Worm (Caenorhabditis elegans): Measurements from ENCODE around the gene W07B8.4.

The W07B8.4 gene

DNA sequence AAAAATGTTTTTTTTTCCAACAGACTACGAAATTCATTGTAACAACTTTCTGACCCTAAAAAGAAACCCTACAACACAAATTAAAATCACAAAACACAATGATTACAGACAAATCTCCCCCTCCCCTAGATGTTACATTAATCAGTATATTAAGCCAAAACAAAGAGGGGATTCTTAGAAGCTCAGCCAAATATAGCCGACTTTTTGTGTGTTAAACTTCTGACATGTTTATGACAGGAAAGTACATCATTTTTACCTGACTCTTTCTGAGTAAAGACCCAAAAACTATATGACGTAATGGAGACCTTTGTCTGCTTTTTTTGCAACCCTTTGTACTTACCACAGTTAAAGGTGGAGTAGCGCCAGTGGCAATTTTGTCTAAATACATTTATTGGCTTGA, 11.6 kb downstream of the W07B8.4 start:
- TF ChIP-seq ama-1 (optimal IDR thresholded peaks at IDR 0.05) (no peak), scrt-1 (GFP tag; IDR thresholded peaks at IDR 0.05) (no peak), ceh-36 (tag; optimal IDR thresholded peaks at IDR 0.05) (no peak), flt-1 (GFP tag; IDR thresholded peaks at IDR 0.05) (no peak), F13C5.2 (tag; optimal IDR thresholded peaks at IDR 0.05) (no peak), B0310.2 (tag; optimal IDR thresholded peaks at IDR 0.05) (no peak), ceh-13 (GFP tag; optimal IDR thresholded peaks at IDR 0.05) (no peak), pes-1 (GFP tag; IDR thresholded peaks at IDR 0.05) (no peak), tbx-11 (GFP tag; IDR thresholded peaks at IDR 0.05) (no peak), tbx-37 (GFP tag; conservative IDR thresholded peaks at IDR 0.05) (no peak), hnd-1 (tag; optimal IDR thresholded peaks at IDR 0.05) (no peak), ets-7 (tag; optimal IDR thresholded peaks at IDR 0.05) (no peak)

DNA sequence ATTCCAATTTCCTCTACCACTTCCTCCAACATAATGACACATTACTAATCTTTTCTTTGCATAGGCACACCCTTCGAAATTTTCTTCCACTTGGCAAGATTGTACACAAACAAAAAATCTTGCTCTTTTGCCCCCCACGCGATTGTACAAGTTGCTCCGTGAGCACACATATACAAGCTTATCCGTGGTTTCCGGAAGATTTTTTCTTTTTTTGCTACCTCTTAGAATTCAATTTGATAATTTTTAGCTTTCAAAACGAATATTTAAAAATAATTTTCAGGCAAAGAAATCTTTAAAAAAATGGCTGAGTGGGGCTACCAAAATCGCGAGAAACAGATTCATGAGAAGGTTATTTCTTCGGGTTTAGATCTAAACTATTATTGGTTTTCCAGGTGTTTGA, 19.1 kb downstream of the W07B8.4 start, which contains the start of gene Y50D4B.1:
Gene Y50D4B.1, plus strand, starts transcription at position 301 of the 400 bp plus-strand sequence.
- TF ChIP-seq hnd-1 (tag; optimal IDR thresholded peaks at IDR 0.05) (no peak), hmbx-1 (tag; optimal IDR thresholded peaks at IDR 0.05) (no peak), ama-1 (optimal IDR thresholded peaks at IDR 0.05) (no peak), tbx-11 (GFP tag; IDR thresholded peaks at IDR 0.05) (no peak), flt-1 (GFP tag; IDR thresholded peaks at IDR 0.05) (no peak), F13C5.2 (tag; optimal IDR thresholded peaks at IDR 0.05) (no peak), ceh-36 (tag; optimal IDR thresholded peaks at IDR 0.05) (no peak), scrt-1 (GFP tag; IDR thresholded peaks at IDR 0.05) (no peak), pes-1 (GFP tag; IDR thresholded peaks at IDR 0.05) (no peak), hmg-4 (GFP tag; optimal IDR thresholded peaks at IDR 0.05) (no peak), aly-1 (tag; optimal IDR thresholded peaks at IDR 0.05) (no peak), ceh-13 (GFP tag; optimal IDR thresholded peaks at IDR 0.05) (no peak), sea-1 (GFP tag; conservative IDR thresholded peaks at IDR 0.05) (no peak), tra-4 (tag; optimal IDR thresholded peaks at IDR 0.05) (no peak), tbx-37 (GFP tag; conservative IDR thresholded peaks at IDR 0.05) (no peak), ets-7 (tag; optimal IDR thresholded peaks at IDR 0.05) (no peak), B0310.2 (tag; optimal IDR thresholded peaks at IDR 0.05) (no peak)

DNA sequence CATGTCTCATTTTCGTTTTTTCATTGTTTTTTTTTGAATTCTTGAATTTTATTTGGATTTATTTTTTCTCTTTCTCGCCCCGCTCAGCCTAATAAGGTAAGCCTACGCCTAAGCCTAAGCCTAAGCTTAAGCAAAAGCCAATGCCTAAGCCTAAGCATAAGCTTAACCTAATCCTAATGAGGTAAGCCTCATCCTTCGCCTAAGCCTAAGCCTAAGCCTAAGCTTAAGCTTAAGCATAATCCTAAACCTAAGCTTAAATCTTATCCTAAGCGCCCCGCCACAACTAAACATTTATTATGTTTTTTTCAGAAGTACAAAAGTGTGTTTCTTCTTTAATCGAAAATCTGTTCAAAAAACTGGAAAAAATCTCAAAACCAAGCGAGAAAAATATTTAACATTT, 19.6 kb downstream of the W07B8.4 start:
- TF ChIP-seq scrt-1 (GFP tag; IDR thresholded peaks at IDR 0.05) (no peak), ceh-36 (tag; optimal IDR thresholded peaks at IDR 0.05) (peak; percentile 69), ets-7 (tag; optimal IDR thresholded peaks at IDR 0.05) (no peak), tra-4 (tag; optimal IDR thresholded peaks at IDR 0.05) (no peak), hmbx-1 (tag; optimal IDR thresholded peaks at IDR 0.05) (no peak)

DNA sequence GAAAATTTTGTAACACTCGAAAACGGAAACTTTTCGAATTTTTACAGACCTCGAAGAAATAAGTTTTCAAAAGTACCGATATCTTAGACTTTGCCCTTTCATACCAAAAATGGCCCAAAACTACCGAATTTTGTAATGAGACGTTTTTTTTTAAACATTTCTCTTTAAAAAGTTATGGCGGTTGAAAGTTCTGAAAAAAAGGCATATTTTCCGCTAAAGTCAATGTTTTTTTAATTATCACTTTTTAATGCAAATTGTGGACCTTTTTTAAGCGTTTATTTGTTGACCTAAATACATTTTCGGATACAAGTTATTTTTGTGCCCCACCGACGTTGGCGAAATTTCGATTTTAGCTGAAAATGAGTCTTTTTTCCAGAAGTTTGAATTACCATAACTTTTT, 29.2 kb downstream of the W07B8.4 start:
- no peak for TF ChIP-seq tbx-11 (GFP tag; IDR thresholded peaks at IDR 0.05)
- no peak for TF ChIP-seq tra-4 (tag; optimal IDR thresholded peaks at IDR 0.05)
- TF ChIP-seq pes-1 (GFP tag; IDR thresholded peaks at IDR 0.05), result no peak
- TF ChIP-seq B0310.2 (tag; optimal IDR thresholded peaks at IDR 0.05), result no peak
- TF ChIP-seq flt-1 (GFP tag; IDR thresholded peaks at IDR 0.05), result no peak
- TF ChIP-seq tbx-37 (GFP tag; conservative IDR thresholded peaks at IDR 0.05), result no peak
- no peak for TF ChIP-seq hmbx-1 (tag; optimal IDR thresholded peaks at IDR 0.05)
- TF ChIP-seq ceh-13 (GFP tag; optimal IDR thresholded peaks at IDR 0.05), result no peak
- TF ChIP-seq hnd-1 (tag; optimal IDR thresholded peaks at IDR 0.05), result no peak
- TF ChIP-seq ceh-36 (tag; optimal IDR thresholded peaks at IDR 0.05), result no peak
- no peak for TF ChIP-seq sea-1 (GFP tag; conservative IDR thresholded peaks at IDR 0.05)
- TF ChIP-seq aly-1 (tag; optimal IDR thresholded peaks at IDR 0.05), result no peak

DNA sequence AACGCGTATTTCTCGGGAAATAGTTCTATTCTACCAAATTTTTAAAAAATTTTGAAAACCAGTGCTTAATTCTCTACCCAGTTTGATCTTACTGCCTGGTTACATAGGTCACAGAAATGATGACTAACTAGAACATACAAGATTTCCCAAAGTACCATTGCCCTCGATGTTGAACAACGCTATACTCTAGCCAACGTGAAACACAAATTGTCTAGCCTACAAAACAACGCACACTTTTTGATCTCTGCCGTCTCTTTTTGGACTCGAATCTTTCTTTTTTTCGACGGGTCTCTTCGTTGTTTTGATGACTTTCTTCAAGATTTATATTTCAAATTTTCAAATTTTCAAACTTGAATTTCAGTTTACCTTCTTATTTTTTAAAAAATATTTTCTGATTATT, 31.4 kb downstream of the W07B8.4 start, which contains the start of gene Y50D4B.2:
Gene Y50D4B.2, plus strand, starts transcription at position 301 of the 400 bp plus-strand sequence.
- TF ChIP-seq hmbx-1 (tag; optimal IDR thresholded peaks at IDR 0.05) (no peak), ets-7 (tag; optimal IDR thresholded peaks at IDR 0.05) (no peak), flt-1 (GFP tag; IDR thresholded peaks at IDR 0.05) (no peak), pes-1 (GFP tag; IDR thresholded peaks at IDR 0.05) (no peak), aly-1 (tag; optimal IDR thresholded peaks at IDR 0.05) (no peak), ceh-13 (GFP tag; optimal IDR thresholded peaks at IDR 0.05) (no peak), ceh-36 (tag; optimal IDR thresholded peaks at IDR 0.05) (no peak), tbx-11 (GFP tag; IDR thresholded peaks at IDR 0.05) (no peak), tra-4 (tag; optimal IDR thresholded peaks at IDR 0.05) (no peak), ama-1 (optimal IDR thresholded peaks at IDR 0.05) (no peak), B0310.2 (tag; optimal IDR thresholded peaks at IDR 0.05) (no peak), tbx-37 (GFP tag; conservative IDR thresholded peaks at IDR 0.05) (no peak), F13C5.2 (tag; optimal IDR thresholded peaks at IDR 0.05) (no peak), sea-1 (GFP tag; conservative IDR thresholded peaks at IDR 0.05) (no peak), scrt-1 (GFP tag; IDR thresholded peaks at IDR 0.05) (no peak)

DNA sequence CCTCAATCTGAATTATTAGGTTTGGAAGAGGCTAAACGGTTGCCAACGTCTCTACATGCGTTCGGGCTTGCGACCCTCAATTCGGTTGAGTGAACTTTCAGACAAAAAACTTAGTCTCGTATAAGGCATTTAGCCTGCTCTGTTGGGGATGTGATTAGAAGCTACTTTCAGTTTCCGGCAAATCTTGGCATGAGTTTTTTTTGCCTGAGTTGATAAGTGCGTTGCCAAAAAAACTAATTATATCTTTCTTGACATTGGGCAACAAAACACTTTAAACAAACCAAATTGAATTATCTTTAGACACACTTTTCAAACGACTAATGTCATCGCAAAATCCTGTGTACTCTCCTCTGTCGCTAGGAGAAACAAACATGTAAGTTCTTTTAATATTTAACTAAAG, 39.4 kb downstream of the W07B8.4 start, which contains the start of gene Y50D4B.4:
Gene Y50D4B.4, plus strand, starts transcription at position 301 of the 400 bp plus-strand sequence.
- TF ChIP-seq hnd-1 (tag; optimal IDR thresholded peaks at IDR 0.05) (no peak), ama-1 (optimal IDR thresholded peaks at IDR 0.05) (no peak), B0310.2 (tag; optimal IDR thresholded peaks at IDR 0.05) (no peak), tbx-37 (GFP tag; conservative IDR thresholded peaks at IDR 0.05) (no peak), aly-1 (tag; optimal IDR thresholded peaks at IDR 0.05) (no peak), pes-1 (GFP tag; IDR thresholded peaks at IDR 0.05) (no peak), ceh-36 (tag; optimal IDR thresholded peaks at IDR 0.05) (no peak), ets-7 (tag; optimal IDR thresholded peaks at IDR 0.05) (no peak), hmbx-1 (tag; optimal IDR thresholded peaks at IDR 0.05) (no peak), ceh-13 (GFP tag; optimal IDR thresholded peaks at IDR 0.05) (no peak), sea-1 (GFP tag; conservative IDR thresholded peaks at IDR 0.05) (no peak), scrt-1 (GFP tag; IDR thresholded peaks at IDR 0.05) (no peak), F13C5.2 (tag; optimal IDR thresholded peaks at IDR 0.05) (no peak)

DNA sequence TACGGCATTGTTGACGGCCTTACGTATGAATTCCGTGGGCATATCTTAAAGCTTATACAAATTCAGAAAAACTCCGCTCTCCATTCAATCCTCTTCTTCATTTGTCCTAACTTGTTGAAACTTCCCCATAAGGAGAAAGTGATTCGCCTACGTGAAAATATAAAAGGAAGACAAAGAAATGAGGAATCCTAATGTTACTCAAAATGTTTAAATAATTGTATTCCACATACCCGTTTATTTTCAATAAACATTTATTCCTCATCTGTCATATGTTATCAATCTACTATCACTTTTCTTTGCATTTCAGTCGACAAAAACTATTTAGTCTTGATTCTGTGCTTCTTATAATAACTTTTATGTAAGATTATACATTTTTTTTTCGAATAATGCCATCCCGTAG, 43.7 kb downstream of the W07B8.4 start, which contains the start of gene clec-203:
Gene clec-203, plus strand, starts transcription at position 301 of the 400 bp plus-strand sequence.
- TF ChIP-seq ceh-13 (GFP tag; optimal IDR thresholded peaks at IDR 0.05) (no peak), sea-1 (GFP tag; conservative IDR thresholded peaks at IDR 0.05) (no peak), F13C5.2 (tag; optimal IDR thresholded peaks at IDR 0.05) (no peak), hmg-4 (GFP tag; optimal IDR thresholded peaks at IDR 0.05) (no peak), scrt-1 (GFP tag; IDR thresholded peaks at IDR 0.05) (no peak), ets-7 (tag; optimal IDR thresholded peaks at IDR 0.05) (no peak), hnd-1 (tag; optimal IDR thresholded peaks at IDR 0.05) (no peak), B0310.2 (tag; optimal IDR thresholded peaks at IDR 0.05) (no peak), tra-4 (tag; optimal IDR thresholded peaks at IDR 0.05) (no peak), pes-1 (GFP tag; IDR thresholded peaks at IDR 0.05) (no peak), ama-1 (optimal IDR thresholded peaks at IDR 0.05) (no peak), tbx-11 (GFP tag; IDR thresholded peaks at IDR 0.05) (no peak)

Measured in whole organism, early embryonic.